Fruit fly (Drosophila melanogaster) whole organism: Measurements from ENCODE around the gene CG14694.
A peak's percentile ranks its signal among the peaks of the same experiment; 100 is the strongest.

Experiments
- CG8478 ChIP-seq: fragments of >200 bp; optimal IDR thresholded peaks from 2 replicates; lab custom pipeline; 2018; ENCODE audit warnings: inconsistent platforms
- Dll ChIP-seq: fragments of >200 bp; optimal IDR thresholded peaks from 2 replicates; lab custom pipeline; 2017
- EcR ChIP-seq, 2 experiments: fragments of >200 bp; optimal IDR thresholded peaks; 2 replicates each; lab custom pipeline; 2017; ENCODE audit warnings: missing biosample characterization in 2 of 2, missing genetic modification characterization in 2 of 2, missing genetic modification reagents in 2 of 2
- pan ChIP-seq: fragments of >200 bp; optimal IDR thresholded peaks from 2 replicates; lab custom pipeline; 2017
- psq ChIP-seq: fragments of >200 bp; optimal IDR thresholded peaks from 2 replicates; lab custom pipeline; 2017
- usp ChIP-seq: fragments of >200 bp; optimal IDR thresholded peaks from 2 replicates; lab custom pipeline; 2017; ENCODE audit warnings: missing biosample characterization, missing genetic modification characterization, mixed read lengths

Gene CG14694

dm6 chr3R:10859713-10860112 is at the start of gene CG14694:
CG14694 (minus strand) TSS chr3R:10859813.
- TF ChIP-seq psq (no peak), pan (lab: Kevin White, UChicago) (no peak), CG8478 (lab: Kevin White, UChicago) (no peak), Dll (lab: Kevin White, UChicago) (no peak), EcR (GFP tag; optimal IDR thresholded peaks at IDR 0.05; lab: Kevin White, UChicago) (no peak), usp (GFP tag; lab: Kevin White, UChicago) (no peak)

- TF ChIP-seq usp (GFP tag; lab: Kevin White, UChicago) (no peak), pan (lab: Kevin White, UChicago) (no peak), EcR (GFP tag; optimal IDR thresholded peaks at IDR 0.05; lab: Kevin White, UChicago) (no peak), CG8478 (lab: Kevin White, UChicago) (no peak), Dll (lab: Kevin White, UChicago) (no peak), psq (no peak)
These were observed 33.7 kb upstream of the CG14694 start, which contains the start of gene CG6621 for dm6 chr3R:10893327-10893726. CG6621 (minus strand) TSS chr3R:10893531.

dm6 chr3R:10889520-10889887 is 29.9 kb upstream of the CG14694 start, which contains the start of gene Ak3:
Ak3 (minus strand) TSS chr3R:10889588.
- no peak for TF ChIP-seq EcR (GFP tag; optimal IDR thresholded peaks at IDR 0.05; lab: Kevin White, UChicago)
- no peak for TF ChIP-seq Dll (lab: Kevin White, UChicago)
- TF ChIP-seq CG8478 (lab: Kevin White, UChicago): no peak
- no peak for TF ChIP-seq usp (GFP tag; lab: Kevin White, UChicago)
- TF ChIP-seq pan (lab: Kevin White, UChicago): no peak
- no peak for TF ChIP-seq psq

dm6 chr3R:10888633-10889519 is 29.3 kb upstream of the CG14694 start:
- TF ChIP-seq psq (no peak), Dll (lab: Kevin White, UChicago) (peak; percentile 80), CG8478 (lab: Kevin White, UChicago) (no peak), EcR (GFP tag; optimal IDR thresholded peaks at IDR 0.05; lab: Kevin White, UChicago) (no peak), usp (GFP tag; lab: Kevin White, UChicago) (no peak), pan (lab: Kevin White, UChicago) (no peak)

- TF ChIP-seq Dll (lab: Kevin White, UChicago): no peak
- TF ChIP-seq pan (lab: Kevin White, UChicago): no peak
- no peak for TF ChIP-seq usp (GFP tag; lab: Kevin White, UChicago)
- no peak for TF ChIP-seq CG8478 (lab: Kevin White, UChicago)
- no peak for TF ChIP-seq psq
- TF ChIP-seq EcR (GFP tag; optimal IDR thresholded peaks at IDR 0.05; lab: Kevin White, UChicago): no peak
These were observed 28.7 kb upstream of the CG14694 start for dm6 chr3R:10888300-10888632.

- no peak for TF ChIP-seq CG8478 (lab: Kevin White, UChicago)
- no peak for TF ChIP-seq psq
- peak; percentile 87 for TF ChIP-seq Dll (lab: Kevin White, UChicago)
- TF ChIP-seq EcR (GFP tag; optimal IDR thresholded peaks at IDR 0.05; lab: Kevin White, UChicago): no peak
- no peak for TF ChIP-seq usp (GFP tag; lab: Kevin White, UChicago)
These were observed 27.1 kb upstream of the CG14694 start for dm6 chr3R:10886462-10887315.

dm6 chr3R:10885422-10886081 is 25.9 kb upstream of the CG14694 start, which contains the start of gene Leash:
Leash (plus strand) TSS chr3R:10885540.
- TF ChIP-seq EcR (GFP tag; optimal IDR thresholded peaks at IDR 0.05; lab: Kevin White, UChicago) (no peak), pan (lab: Kevin White, UChicago) (no peak), Dll (lab: Kevin White, UChicago) (peak; percentile 26), psq (no peak)

dm6 chr3R:10884678-10885421 is 25.2 kb upstream of the CG14694 start, which contains the start of gene CG14696:
CG14696 (minus strand) TSS chr3R:10885001.
- no peak for TF ChIP-seq Dll (lab: Kevin White, UChicago)
- TF ChIP-seq CG8478 (lab: Kevin White, UChicago): no peak

- no peak for TF ChIP-seq Dll (lab: Kevin White, UChicago)
- TF ChIP-seq psq: no peak
- no peak for TF ChIP-seq CG8478 (lab: Kevin White, UChicago)
- no peak for TF ChIP-seq pan (lab: Kevin White, UChicago)
- no peak for TF ChIP-seq usp (GFP tag; lab: Kevin White, UChicago)
- TF ChIP-seq EcR (GFP tag; optimal IDR thresholded peaks at IDR 0.05; lab: Kevin White, UChicago): no peak
These were observed 24.5 kb upstream of the CG14694 start for dm6 chr3R:10884031-10884677.
